Fruit fly (Drosophila melanogaster) whole organism, embryonic: ENCODE results near the gene Drsl2.
A peak's percentile ranks its signal among the peaks of the same experiment; 100 is the strongest.

Source experiments
- Asciz ChIP-seq: fragments of 200-800 bp; sonication (Bioruptor generic); optimal IDR thresholded peaks from 2 replicates; lab custom pipeline; 2017; ENCODE audit warnings: missing biosample characterization, mild to moderate bottlenecking, missing genetic modification characterization, missing genetic modification reagents
- Atf3 ChIP-seq: fragments of 200-800 bp; sonication (Bioruptor generic); optimal IDR thresholded peaks from 3 replicates; lab custom pipeline; 2016; ENCODE audit warnings: missing biosample characterization, missing genetic modification characterization
- Blimp-1 ChIP-seq: fragments of 200-800 bp; sonication (Bioruptor generic); optimal IDR thresholded peaks from 3 replicates; lab custom pipeline; 2018; ENCODE audit warnings: missing biosample characterization, missing genetic modification characterization, mild to moderate bottlenecking, moderate library complexity, missing genetic modification reagents
- CG10654 ChIP-seq: fragments of 200-800 bp; sonication (Bioruptor generic); optimal IDR thresholded peaks from 2 replicates; lab custom pipeline; 2016; ENCODE audit warnings: missing biosample characterization, missing genetic modification characterization
- CG11696 ChIP-seq: fragments of 200-800 bp; sonication (Bioruptor generic); IDR thresholded peaks from 2 replicates; pipeline ENCODE4 v1.3.6; 2022; ENCODE audit warnings: missing biosample characterization, missing genetic modification characterization
- CG13287 ChIP-seq: fragments of 200-800 bp; sonication (Bioruptor generic); IDR thresholded peaks from 2 replicates; pipeline ENCODE4 v1.3.6; 2022; ENCODE audit warnings: missing biosample characterization, missing genetic modification characterization; ENCODE audit not compliant: partially characterized antibody
- CG14441 ChIP-seq: fragments of 200-800 bp; sonication (Bioruptor generic); IDR thresholded peaks from 2 replicates; pipeline ENCODE4 v1.3.6; 2022; ENCODE audit warnings: missing biosample characterization, missing genetic modification characterization
- CG1529 ChIP-seq: fragments of 200-800 bp; sonication (Bioruptor generic); optimal IDR thresholded peaks from 3 replicates; lab custom pipeline; 2018; ENCODE audit warnings: missing biosample characterization, missing genetic modification characterization
- CG2712 ChIP-seq: fragments of 200-800 bp; optimal IDR thresholded peaks from 3 replicates; lab custom pipeline; 2019; ENCODE audit warnings: missing biosample characterization, mild to moderate bottlenecking, missing genetic modification characterization, moderate library complexity
- CG2889 ChIP-seq: fragments of 200-800 bp; sonication (Bioruptor generic); IDR thresholded peaks from 3 replicates; pipeline ENCODE4 v1.3.6; 2022; ENCODE audit warnings: missing biosample characterization, missing genetic modification characterization
- CG34376 ChIP-seq: fragments of 200-800 bp; sonication (Bioruptor generic); optimal IDR thresholded peaks from 2 replicates; lab custom pipeline; 2018; ENCODE audit warnings: missing biosample characterization, mild to moderate bottlenecking, missing genetic modification characterization
- CG4328 ChIP-seq: fragments of 200-800 bp; sonication (Bioruptor generic); optimal IDR thresholded peaks from 3 replicates; lab custom pipeline; 2017; ENCODE audit warnings: missing biosample characterization, missing genetic modification reagents, missing genetic modification characterization
- CG7786 ChIP-seq: fragments of 200-800 bp; sonication (Bioruptor generic); optimal IDR thresholded peaks from 2 replicates; lab custom pipeline; 2016; ENCODE audit warnings: missing biosample characterization, missing genetic modification characterization
- CG8944 ChIP-seq: fragments of 200-800 bp; sonication (Bioruptor generic); optimal IDR thresholded peaks from 3 replicates; lab custom pipeline; 2016; ENCODE audit warnings: missing biosample characterization, missing genetic modification characterization
- CG9932 ChIP-seq: fragments of 200-800 bp; sonication (Bioruptor generic); IDR thresholded peaks from 2 replicates; pipeline ENCODE4 v1.3.6; 2022; ENCODE audit warnings: missing biosample characterization, missing genetic modification characterization
- CHES-1-like ChIP-seq: fragments of 200-800 bp; sonication (Bioruptor generic); optimal IDR thresholded peaks from 2 replicates; lab custom pipeline; 2016; ENCODE audit warnings: missing biosample characterization, missing genetic modification characterization
- CoRest ChIP-seq: fragments of 200-800 bp; sonication (Bioruptor generic); optimal IDR thresholded peaks from 3 replicates; lab custom pipeline; 2018; ENCODE audit warnings: missing biosample characterization, mild to moderate bottlenecking, missing genetic modification characterization, moderate library complexity
- Dip2 ChIP-seq: fragments of 200-800 bp; sonication (Bioruptor generic); IDR thresholded peaks from 2 replicates; pipeline ENCODE4 v1.3.6; 2022; ENCODE audit warnings: missing biosample characterization, missing genetic modification characterization
- Fer1 ChIP-seq: fragments of 200-800 bp; sonication (Bioruptor generic); optimal IDR thresholded peaks from 2 replicates; lab custom pipeline; 2017; ENCODE audit warnings: missing biosample characterization, mild to moderate bottlenecking, missing genetic modification characterization
- Hmr ChIP-seq: fragments of 200-800 bp; sonication (Bioruptor generic); optimal IDR thresholded peaks from 3 replicates; lab custom pipeline; 2017; ENCODE audit warnings: mild to moderate bottlenecking, missing biosample characterization, missing genetic modification reagents, missing genetic modification characterization
- Hr78 ChIP-seq, 2 experiments: fragments of 200-800 bp in 1 of 2; fragments of >200 bp in 1 of 2; sonication (Bioruptor generic) in 1 of 2; optimal IDR thresholded peaks; 2 replicates each; lab custom pipeline; 2017 to 2019; ENCODE audit warnings: missing biosample characterization in 2 of 2, missing genetic modification characterization in 2 of 2, mild to moderate bottlenecking in 1 of 2, moderate library complexity in 1 of 2
- Lim3 ChIP-seq: fragments of 200-800 bp; sonication (Bioruptor generic); IDR thresholded peaks from 2 replicates; pipeline ENCODE4 v1.3.6; 2022; ENCODE audit warnings: missing biosample characterization, missing genetic modification characterization
- NC2β ChIP-seq: fragments of 200-800 bp; sonication (Bioruptor generic); optimal IDR thresholded peaks from 2 replicates; lab custom pipeline; 2016; ENCODE audit warnings: missing biosample characterization, missing genetic modification characterization
- NFAT ChIP-seq: fragments of 200-800 bp; sonication (Bioruptor generic); IDR thresholded peaks from 2 replicates; pipeline ENCODE4 v1.3.6; 2022; ENCODE audit warnings: missing biosample characterization, missing genetic modification characterization
- NfI ChIP-seq: fragments of 200-800 bp; sonication (Bioruptor generic); optimal IDR thresholded peaks from 3 replicates; lab custom pipeline; 2018; ENCODE audit warnings: missing biosample characterization, mild to moderate bottlenecking, missing genetic modification characterization, moderate library complexity
- Ssrp ChIP-seq: fragments of 200-800 bp; sonication (Bioruptor generic); optimal IDR thresholded peaks from 2 replicates; lab custom pipeline; 2018; ENCODE audit warnings: missing biosample characterization, mild to moderate bottlenecking, missing genetic modification characterization, moderate library complexity
- TFAM ChIP-seq: fragments of 200-800 bp; sonication (Bioruptor generic); optimal IDR thresholded peaks from 2 replicates; lab custom pipeline; 2017; ENCODE audit warnings: missing biosample characterization, missing genetic modification characterization, inconsistent platforms
- Trl ChIP-seq, 3 experiments: fragments of >200 bp in 2 of 3; fragments of 200-800 bp in 1 of 3; sonication (Bioruptor generic) in 1 of 3; optimal IDR thresholded peaks; 2 replicates in 1 of 3; 3 replicates in 2 of 3; lab custom pipeline; 2016 to 2017; ENCODE audit warnings: missing biosample characterization in 1 of 3, missing genetic modification characterization in 1 of 3
- Xrp1 ChIP-seq: fragments of 200-800 bp; sonication (Bioruptor generic); IDR thresholded peaks from 2 replicates; pipeline ENCODE4 v1.3.6; 2022; ENCODE audit warnings: missing biosample characterization, missing genetic modification characterization
- dm ChIP-seq: fragments of 200-800 bp; sonication (Bioruptor generic); optimal IDR thresholded peaks from 3 replicates; lab custom pipeline; 2016; ENCODE audit warnings: missing biosample characterization, missing genetic modification characterization
- dmrt11E ChIP-seq: fragments of 200-800 bp; sonication (Bioruptor generic); optimal IDR thresholded peaks from 3 replicates; lab custom pipeline; 2018; ENCODE audit warnings: missing biosample characterization, mild to moderate bottlenecking, missing genetic modification characterization, moderate library complexity
- dysf ChIP-seq: fragments of 200-800 bp; sonication (Bioruptor generic); IDR thresholded peaks from 3 replicates; pipeline ENCODE4 v1.3.6; 2022; ENCODE audit warnings: missing biosample characterization, missing genetic modification characterization
- gro ChIP-seq: fragments of 200-800 bp; sonication (Bioruptor generic); optimal IDR thresholded peaks from 2 replicates; lab custom pipeline; 2016; ENCODE audit warnings: missing biosample characterization, missing genetic modification characterization
- gsb ChIP-seq: fragments of 200-800 bp; sonication (Bioruptor generic); IDR thresholded peaks from 2 replicates; pipeline ENCODE4 v1.3.6; 2022; ENCODE audit warnings: missing biosample characterization, missing genetic modification characterization
- hbn ChIP-seq: fragments of 200-800 bp; sonication (Bioruptor generic); IDR thresholded peaks from 2 replicates; pipeline ENCODE4 v1.3.6; 2022; ENCODE audit warnings: missing biosample characterization, missing genetic modification characterization; ENCODE audit not compliant: partially characterized antibody
- kay ChIP-seq: fragments of 200-800 bp; sonication (Bioruptor generic); optimal IDR thresholded peaks from 2 replicates; lab custom pipeline; 2016; ENCODE audit warnings: missing biosample characterization, missing genetic modification characterization
- lov ChIP-seq, 2 experiments: fragments of 200-800 bp in 1 of 2; fragments of >200 bp in 1 of 2; sonication (Bioruptor generic) in 1 of 2; IDR thresholded peaks in 1 of 2; optimal IDR thresholded peaks in 1 of 2; 2 replicates in 1 of 2; 3 replicates in 1 of 2; pipeline versions ENCODE4 v1.3.6 to Lab custom; 2017 to 2022; ENCODE audit warnings: missing biosample characterization in 1 of 2, missing genetic modification characterization in 1 of 2
- nmo ChIP-seq: fragments of 200-800 bp; sonication (Bioruptor generic); optimal IDR thresholded peaks from 2 replicates; lab custom pipeline; 2018; ENCODE audit warnings: missing biosample characterization, mild to moderate bottlenecking, missing genetic modification characterization, moderate library complexity
- org-1 ChIP-seq: fragments of 200-800 bp; sonication (Bioruptor generic); optimal IDR thresholded peaks from 2 replicates; lab custom pipeline; 2017; ENCODE audit warnings: missing biosample characterization, missing genetic modification characterization
- psq ChIP-seq: fragments of 200-800 bp; sonication (Bioruptor generic); optimal IDR thresholded peaks from 2 replicates; lab custom pipeline; 2017; ENCODE audit warnings: missing biosample characterization, missing genetic modification characterization
- row ChIP-seq: fragments of 200-800 bp; sonication (Bioruptor generic); IDR thresholded peaks from 3 replicates; pipeline ENCODE4 v1.3.6; 2022; ENCODE audit warnings: missing biosample characterization, missing genetic modification characterization
- stwl ChIP-seq: fragments of 200-800 bp; sonication (Bioruptor generic); optimal IDR thresholded peaks from 3 replicates; lab custom pipeline; 2018; ENCODE audit warnings: missing biosample characterization, mild to moderate bottlenecking, missing genetic modification characterization, moderate library complexity
- tio ChIP-seq: fragments of 200-800 bp; sonication (Bioruptor generic); optimal IDR thresholded peaks from 2 replicates; lab custom pipeline; 2017; ENCODE audit warnings: missing biosample characterization, missing genetic modification characterization, inconsistent platforms
- tna ChIP-seq: fragments of 200-800 bp; sonication (Bioruptor generic); IDR thresholded peaks from 2 replicates; pipeline ENCODE4 v1.3.6; 2022; ENCODE audit warnings: missing biosample characterization, missing genetic modification characterization; ENCODE audit not compliant: partially characterized antibody
- vfl ChIP-seq: fragments of 200-800 bp; sonication (Bioruptor generic); optimal IDR thresholded peaks from 2 replicates; lab custom pipeline; 2016; ENCODE audit warnings: missing biosample characterization, missing genetic modification characterization
- zf30C ChIP-seq: fragments of 200-800 bp; sonication (Bioruptor generic); optimal IDR thresholded peaks from 3 replicates; lab custom pipeline; 2018; ENCODE audit warnings: missing biosample characterization, mild to moderate bottlenecking, missing genetic modification characterization
- zfh2 ChIP-seq: fragments of 200-800 bp; sonication (Bioruptor generic); optimal IDR thresholded peaks from 2 replicates; lab custom pipeline; 2016; ENCODE audit warnings: missing biosample characterization, missing genetic modification characterization

Gene Drsl2

DNA sequence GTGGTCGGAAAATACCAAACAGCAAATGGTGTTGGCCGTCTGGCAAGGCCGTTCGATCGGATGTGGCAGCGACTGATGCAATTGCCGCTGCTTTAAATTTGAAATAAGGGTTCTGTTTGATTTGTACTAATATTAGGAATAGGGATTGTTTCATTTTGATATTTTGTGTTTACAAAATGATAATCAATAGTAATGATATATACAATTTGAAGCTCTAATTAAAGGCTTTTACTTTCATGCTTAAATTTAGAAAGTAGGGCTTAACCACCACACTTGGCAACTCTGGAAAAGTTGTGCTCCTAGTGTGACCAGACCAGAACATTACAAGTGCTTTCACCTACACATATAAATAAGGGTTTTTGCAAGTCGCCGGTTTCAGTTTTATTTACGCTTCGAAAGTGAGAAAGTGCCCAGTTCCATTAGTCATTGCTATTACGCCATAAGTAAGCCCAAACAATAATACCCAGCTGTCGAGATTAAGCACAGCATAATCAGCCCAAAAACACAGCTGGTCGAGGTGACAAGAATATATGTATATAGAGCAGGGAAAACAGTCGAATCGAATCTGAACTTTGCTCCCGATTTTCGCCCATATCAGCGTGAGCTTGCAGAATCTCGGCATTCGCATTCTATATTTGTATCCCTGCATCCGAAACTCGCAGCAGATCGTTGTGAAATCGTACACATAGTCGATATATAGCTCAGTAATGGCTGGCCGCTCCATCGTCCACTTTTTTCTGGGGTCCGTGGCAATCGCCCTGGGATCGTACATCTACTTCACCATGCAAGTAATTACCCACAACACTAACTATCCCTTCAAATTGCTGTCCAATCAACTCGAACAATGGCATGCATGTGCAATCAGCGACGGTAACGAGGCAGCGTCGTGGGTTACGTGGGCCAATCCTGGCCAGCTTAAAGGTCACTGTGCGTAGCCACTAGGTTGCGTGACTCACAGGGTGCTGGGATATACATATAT lies 12.1 kb downstream of the Drsl2 start, which contains the start of gene Gtpx (continued):
- no peak for TF ChIP-seq Asciz (GFP tag; lab: Kevin White, UChicago)
- TF ChIP-seq Lim3 = no peak
- no peak for TF ChIP-seq tio (GFP tag; lab: Kevin White, UChicago)
- peak; percentile 14 for TF ChIP-seq Ssrp (tag; lab: Kevin White, UChicago)
- peak in 1 of 2 experiments; percentile 6 for TF ChIP-seq Trl (optimal IDR thresholded peaks at IDR 0.05; lab: Kevin White, UChicago)
- TF ChIP-seq Trl (GFP tag; optimal IDR thresholded peaks at IDR 0.05; lab: Kevin White, UChicago) = peak; percentile 29
- peak; percentile 38; the same call in 1 of the 2 replicates for TF ChIP-seq CG13287
- TF ChIP-seq gsb = no peak
- peak; percentile 81 for TF ChIP-seq row (GFP tag; lab: Robert Waterston, UW)
- peak; percentile 61 for TF ChIP-seq CHES-1-like (GFP tag; lab: Kevin White, UChicago)
- peak; percentile 60 for TF ChIP-seq zfh2 (GFP tag; lab: Kevin White, UChicago)
- TF ChIP-seq CG8944 (GFP tag; lab: Kevin White, UChicago) = no peak
- TF ChIP-seq dmrt11E = peak; percentile 8
- peak; percentile 79 for TF ChIP-seq CoRest (tag; lab: Kevin White, UChicago)
- no peak for TF ChIP-seq Fer1 (GFP tag; lab: Kevin White, UChicago)
- TF ChIP-seq nmo = peak; percentile 76
- TF ChIP-seq org-1 (GFP tag; lab: Kevin White, UChicago) = no peak
- TF ChIP-seq gro (GFP tag; lab: Kevin White, UChicago) = no peak
- peak; percentile 18 for TF ChIP-seq CG4328 (GFP tag; lab: Kevin White, UChicago)
- TF ChIP-seq Dip2 (GFP tag; lab: Robert Waterston, UW) = no peak
- TF ChIP-seq zf30C (GFP tag; lab: Kevin White, UChicago) = no peak
- TF ChIP-seq CG7786 (GFP tag; lab: Kevin White, UChicago) = peak; percentile 21
- TF ChIP-seq Hmr (GFP tag; lab: Kevin White, UChicago) = peak; percentile 56
- no peak for TF ChIP-seq tna (GFP tag; lab: Robert Waterston, UW)
- no peak for TF ChIP-seq lov (optimal IDR thresholded peaks at IDR 0.05; lab: Kevin White, UChicago)
- TF ChIP-seq lov (GFP tag; IDR thresholded peaks at IDR 0.05; lab: Robert Waterston, UW) = no peak
- TF ChIP-seq CG1529 (GFP tag; lab: Kevin White, UChicago) = no peak
- no peak for TF ChIP-seq NFAT (GFP tag; lab: Robert Waterston, UW)
- TF ChIP-seq CG2712 (tag; lab: Kevin White, UChicago) = peak; percentile 37
- peak; percentile 12 for TF ChIP-seq Atf3
- peak; percentile 33; the same call in 1 of the 2 replicates for TF ChIP-seq Xrp1 (GFP tag; lab: Robert Waterston, UW)
- TF ChIP-seq stwl (tag; lab: Kevin White, UChicago) = peak; percentile 88
- TF ChIP-seq NC2β (GFP tag; lab: Kevin White, UChicago) = peak; percentile 39
- TF ChIP-seq CG14441 = peak; percentile 51; the same call in 1 of the 2 replicates
- peak; percentile 28 for TF ChIP-seq dm (GFP tag; lab: Kevin White, UChicago)
- TF ChIP-seq dysf (GFP tag; lab: Robert Waterston, UW) = peak; percentile 28; the same call in 1 of the 3 replicates
- peak; percentile 37 for TF ChIP-seq Blimp-1 (GFP tag; lab: Kevin White, UChicago)
- TF ChIP-seq TFAM (GFP tag; lab: Kevin White, UChicago) = no peak
- peak; percentile 39 for TF ChIP-seq NfI (GFP tag; lab: Kevin White, UChicago)
- peak; percentile 9 for TF ChIP-seq vfl (GFP tag; lab: Kevin White, UChicago)
- no peak for TF ChIP-seq CG2889
- TF ChIP-seq hbn (GFP tag; lab: Robert Waterston, UW) = no peak
- TF ChIP-seq CG34376 = peak; percentile 5
- TF ChIP-seq CG10654 (GFP tag; lab: Kevin White, UChicago) = peak; percentile 29
- TF ChIP-seq CG9932 (GFP tag; lab: Robert Waterston, UW) = peak; percentile 69
- TF ChIP-seq Hr78 (GFP tag; optimal IDR thresholded peaks at IDR 0.05; lab: Kevin White, UChicago) = peak in 1 of 2 experiments; percentile 57
- TF ChIP-seq psq = no peak
- no peak for TF ChIP-seq CG11696 (GFP tag; lab: Robert Waterston, UW)
- TF ChIP-seq kay (GFP tag; lab: Kevin White, UChicago) = peak; percentile 20
